Worm (Caenorhabditis elegans) whole organism, late embryonic: ENCODE measurements around the gene otpl-7.

Experiments used
- K02D7.2 ChIP-seq: sonication (generic microtip); optimal IDR thresholded peaks from 2 replicates; lab custom pipeline; 2017; ENCODE audit warnings: mild to moderate bottlenecking, missing genetic modification characterization, missing compliant biosample characterization
- ama-1 ChIP-seq: fragments of 150-350 bp; optimal IDR thresholded peaks from 2 replicates; lab custom pipeline; 2014
- ceh-14 ChIP-seq: sonication (generic microtip); optimal IDR thresholded peaks from 2 replicates; lab custom pipeline; 2016; ENCODE audit warnings: missing genotype, missing genetic modification characterization, missing compliant biosample characterization
- ceh-22 ChIP-seq: sonication (generic microtip); optimal IDR thresholded peaks from 2 replicates; lab custom pipeline; 2017; ENCODE audit warnings: missing biosample characterization, missing genetic modification characterization
- ceh-24 ChIP-seq: sonication (generic microtip); optimal IDR thresholded peaks from 2 replicates; lab custom pipeline; 2016; ENCODE audit warnings: mild to moderate bottlenecking, missing genetic modification characterization, missing compliant biosample characterization
- ceh-31 ChIP-seq: sonication (generic microtip); optimal IDR thresholded peaks from 2 replicates; lab custom pipeline; 2016; ENCODE audit warnings: missing genetic modification characterization, missing compliant biosample characterization
- ceh-34 ChIP-seq: sonication (generic microtip); optimal IDR thresholded peaks from 2 replicates; lab custom pipeline; 2016; ENCODE audit warnings: mild to moderate bottlenecking, missing genetic modification characterization, missing compliant biosample characterization
- ceh-45 ChIP-seq: fragments of 200-800 bp; sonication (Bioruptor generic); IDR thresholded peaks from 2 replicates; pipeline ENCODE4 v1.3.6; 2022; ENCODE audit warnings: missing genetic modification reagents, missing genetic modification characterization, missing compliant biosample characterization
- ceh-48 ChIP-seq: sonication (generic microtip); optimal IDR thresholded peaks from 2 replicates; lab custom pipeline; 2016; ENCODE audit warnings: missing genetic modification characterization, inconsistent platforms, missing compliant biosample characterization
- ceh-9 ChIP-seq: sonication (generic microtip); optimal IDR thresholded peaks from 2 replicates; lab custom pipeline; 2016; ENCODE audit warnings: mild to moderate bottlenecking, missing genetic modification characterization, inconsistent platforms, missing compliant biosample characterization
- che-1 ChIP-seq: sonication (generic microtip); optimal IDR thresholded peaks from 2 replicates; lab custom pipeline; 2016; ENCODE audit warnings: mild to moderate bottlenecking, missing genetic modification characterization, missing compliant biosample characterization
- elt-4 ChIP-seq: sonication (generic microtip); optimal IDR thresholded peaks from 2 replicates; lab custom pipeline; 2016; ENCODE audit warnings: missing genetic modification characterization, missing compliant biosample characterization
- eyg-1 ChIP-seq: sonication (generic microtip); optimal IDR thresholded peaks from 2 replicates; lab custom pipeline; 2016; ENCODE audit warnings: missing genotype, missing genetic modification characterization, missing compliant biosample characterization
- fax-1 ChIP-seq: sonication (generic microtip); optimal IDR thresholded peaks from 2 replicates; lab custom pipeline; 2016; ENCODE audit warnings: missing genotype, missing genetic modification characterization, missing compliant biosample characterization
- fkh-10 ChIP-seq: fragments of 150-350 bp; optimal IDR thresholded peaks from 2 replicates; lab custom pipeline; 2014; ENCODE audit warnings: missing biosample characterization, missing genetic modification reagents, missing genetic modification characterization
- gmeb-2 ChIP-seq: sonication (generic microtip); optimal IDR thresholded peaks from 2 replicates; lab custom pipeline; 2016; ENCODE audit warnings: missing genetic modification characterization, inconsistent platforms, missing compliant biosample characterization
- hlh-13 ChIP-seq: fragments of 200-800 bp; sonication (Bioruptor generic); optimal IDR thresholded peaks from 2 replicates; lab custom pipeline; 2018; ENCODE audit warnings: mild to moderate bottlenecking, missing genetic modification characterization, missing compliant biosample characterization
- hlh-15 ChIP-seq: sonication (generic microtip); optimal IDR thresholded peaks from 2 replicates; lab custom pipeline; 2016; ENCODE audit warnings: missing genetic modification characterization, missing compliant biosample characterization
- hlh-6 ChIP-seq: sonication (generic microtip); optimal IDR thresholded peaks from 2 replicates; lab custom pipeline; 2016; ENCODE audit warnings: missing genotype, missing genetic modification characterization, missing compliant biosample characterization
- hlh-8 ChIP-seq: sonication (generic microtip); optimal IDR thresholded peaks from 2 replicates; lab custom pipeline; 2016; ENCODE audit warnings: missing genotype, missing genetic modification characterization, missing compliant biosample characterization
- lim-6 ChIP-seq: sonication (generic microtip); optimal IDR thresholded peaks from 2 replicates; lab custom pipeline; 2016; ENCODE audit warnings: missing genetic modification characterization, missing compliant biosample characterization
- madf-2 ChIP-seq: sonication (generic microtip); optimal IDR thresholded peaks from 2 replicates; lab custom pipeline; 2017; ENCODE audit warnings: missing genetic modification characterization, missing compliant biosample characterization
- mec-3 ChIP-seq: sonication (generic microtip); optimal IDR thresholded peaks from 2 replicates; lab custom pipeline; 2016; ENCODE audit warnings: borderline replicate concordance, missing genetic modification characterization, missing compliant biosample characterization
- nhr-11 ChIP-seq: fragments of 150-350 bp; optimal IDR thresholded peaks from 2 replicates; lab custom pipeline; 2014; ENCODE audit warnings: missing biosample characterization, missing genetic modification characterization
- nhr-232 ChIP-seq: sonication (generic microtip); optimal IDR thresholded peaks from 2 replicates; lab custom pipeline; 2016; ENCODE audit warnings: missing genetic modification characterization, missing compliant biosample characterization
- npax-4 ChIP-seq: sonication (generic microtip); optimal IDR thresholded peaks from 2 replicates; lab custom pipeline; 2016; ENCODE audit warnings: missing genetic modification characterization, missing compliant biosample characterization
- odd-2 ChIP-seq: sonication (generic microtip); optimal IDR thresholded peaks from 2 replicates; lab custom pipeline; 2017; ENCODE audit warnings: antibody characterized with exemption, mild to moderate bottlenecking, missing genetic modification characterization, missing compliant biosample characterization
- pag-3 ChIP-seq: sonication (generic microtip); optimal IDR thresholded peaks from 2 replicates; lab custom pipeline; 2016; ENCODE audit warnings: missing compliant biosample characterization, missing genetic modification characterization, borderline replicate concordance
- pat-9 ChIP-seq: fragments of 200-800 bp; sonication (Bioruptor generic); optimal IDR thresholded peaks from 2 replicates; lab custom pipeline; 2018; ENCODE audit warnings: mild to moderate bottlenecking, missing genetic modification characterization, moderate library complexity, missing compliant biosample characterization
- pax-1 ChIP-seq: fragments of 150-350 bp; optimal IDR thresholded peaks from 2 replicates; lab custom pipeline; 2014; ENCODE audit warnings: missing biosample characterization, missing genetic modification characterization
- pha-2 ChIP-seq: sonication (generic microtip); optimal IDR thresholded peaks from 2 replicates; lab custom pipeline; 2017; ENCODE audit warnings: mild to moderate bottlenecking, missing genetic modification characterization, missing compliant biosample characterization
- pha-4 ChIP-seq: fragments of 150-350 bp; optimal IDR thresholded peaks from 2 replicates; lab custom pipeline; 2018; ENCODE audit warnings: missing biosample characterization, missing genetic modification reagents, missing genetic modification characterization
- pros-1 ChIP-seq: fragments of 150-350 bp; optimal IDR thresholded peaks from 2 replicates; lab custom pipeline; 2014; ENCODE audit warnings: missing biosample characterization, missing genetic modification reagents, missing genetic modification characterization
- ref-2 ChIP-seq: sonication (generic microtip); optimal IDR thresholded peaks from 2 replicates; lab custom pipeline; 2016; ENCODE audit warnings: missing genetic modification characterization, missing compliant biosample characterization
- syd-9 ChIP-seq: sonication (generic microtip); optimal IDR thresholded peaks from 2 replicates; lab custom pipeline; 2016; ENCODE audit warnings: mild to moderate bottlenecking, missing genetic modification characterization, moderate library complexity, missing compliant biosample characterization
- ttx-3 ChIP-seq: sonication (generic microtip); optimal IDR thresholded peaks from 2 replicates; lab custom pipeline; 2016; ENCODE audit warnings: missing genetic modification reagents, missing genetic modification characterization, missing compliant biosample characterization
- unc-3 ChIP-seq, 2 experiments: fragments of 200-800 bp in 1 of 2; sonication (Bioruptor generic) in 1 of 2; sonication (generic microtip) in 1 of 2; conservative IDR thresholded peaks in 1 of 2; optimal IDR thresholded peaks in 1 of 2; 2 replicates each; pipeline versions ENCODE4 v1.3.6 to Lab custom; 2016 to 2022; ENCODE audit warnings: missing compliant biosample characterization in 2 of 2, missing genetic modification characterization in 2 of 2, missing genetic modification reagents in 1 of 2
- unc-42 ChIP-seq: sonication (generic microtip); optimal IDR thresholded peaks from 2 replicates; lab custom pipeline; 2016; ENCODE audit warnings: missing genotype, missing genetic modification characterization, missing compliant biosample characterization

otpl-7 gene

DNA sequence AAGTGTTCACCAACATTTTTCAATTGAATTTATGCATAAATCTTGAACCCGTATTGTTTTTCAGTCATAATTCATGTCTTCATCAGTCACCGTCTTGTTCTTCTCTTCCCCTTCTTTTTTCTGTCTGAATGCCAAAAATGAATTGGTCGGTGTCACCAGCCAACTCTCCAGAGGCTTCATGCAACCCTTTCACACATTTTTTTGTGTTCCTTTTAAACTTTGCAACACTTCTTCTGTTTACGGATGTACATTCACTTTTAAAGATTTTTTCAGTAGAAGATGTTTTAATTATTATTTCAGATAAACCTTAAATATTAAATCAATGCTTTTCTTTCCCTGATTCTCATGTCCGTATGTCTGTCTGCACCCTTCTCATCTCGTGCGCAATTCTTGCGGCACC lies 39.6 kb downstream of the otpl-7 start, which contains the start of gene acr-16:
Gene acr-16, plus strand, starts transcription at position 301 of the 400 bp plus-strand sequence.
- TF ChIP-seq mec-3 (tag; lab: Kevin White, UChicago): no peak
- no peak for TF ChIP-seq pha-2 (tag; lab: Kevin White, UChicago)
- no peak for TF ChIP-seq unc-42 (tag; lab: Kevin White, UChicago)
- no peak for TF ChIP-seq ama-1
- TF ChIP-seq madf-2: no peak
- no peak for TF ChIP-seq pag-3 (tag; lab: Kevin White, UChicago)
- TF ChIP-seq nhr-11 (tag; lab: Kevin White, UChicago): no peak
- no peak for TF ChIP-seq ceh-9 (tag; lab: Kevin White, UChicago)
- TF ChIP-seq odd-2: no peak
- no peak for TF ChIP-seq K02D7.2 (tag; lab: Kevin White, UChicago)

DNA sequence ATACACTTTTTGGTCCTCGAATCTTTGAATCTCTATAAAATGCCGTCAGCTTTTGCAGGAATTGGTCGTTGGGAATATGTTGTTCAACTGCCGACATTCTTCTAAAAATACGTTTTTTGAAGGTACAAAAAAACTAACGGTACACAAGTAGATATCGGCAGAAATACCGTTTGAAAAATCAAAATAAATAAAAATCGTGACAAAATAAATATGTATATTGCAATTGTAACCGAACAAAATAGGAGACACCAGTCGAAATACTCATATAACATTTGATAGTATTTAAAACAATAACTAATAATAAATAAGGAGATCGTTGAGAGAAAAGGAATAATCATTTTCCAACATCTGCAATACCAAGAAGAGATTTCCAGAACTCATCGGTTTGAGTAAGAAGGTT lies 43.8 kb downstream of the otpl-7 start, which contains the start of gene F25G6.8:
Gene F25G6.8, minus strand, starts transcription at position 101 of the 400 bp plus-strand sequence.
- TF ChIP-seq unc-3 (GFP tag; conservative IDR thresholded peaks at IDR 0.05; lab: Robert Waterston, UW): no peak
- no peak for TF ChIP-seq unc-3 (tag; optimal IDR thresholded peaks at IDR 0.05; lab: Kevin White, UChicago)
- no peak for TF ChIP-seq ref-2
- no peak for TF ChIP-seq ceh-14
- TF ChIP-seq elt-4: no peak
- TF ChIP-seq syd-9 (tag; lab: Kevin White, UChicago): no peak
- no peak for TF ChIP-seq eyg-1
- no peak for TF ChIP-seq ttx-3 (tag; lab: Kevin White, UChicago)
- TF ChIP-seq ceh-31 (tag; lab: Kevin White, UChicago): no peak
- no peak for TF ChIP-seq hlh-15
- TF ChIP-seq pros-1 (tag; lab: Kevin White, UChicago): no peak
- TF ChIP-seq gmeb-2: no peak
- TF ChIP-seq nhr-11 (tag; lab: Kevin White, UChicago): no peak
- TF ChIP-seq nhr-232 (tag; lab: Kevin White, UChicago): no peak
- no peak for TF ChIP-seq ceh-34 (tag; lab: Kevin White, UChicago)
- no peak for TF ChIP-seq ceh-24 (tag; lab: Kevin White, UChicago)
- no peak for TF ChIP-seq ceh-22 (tag; lab: Kevin White, UChicago)
- TF ChIP-seq ceh-45 (GFP tag; lab: Robert Waterston, UW): no peak
- no peak for TF ChIP-seq hlh-8 (tag; lab: Kevin White, UChicago)

DNA sequence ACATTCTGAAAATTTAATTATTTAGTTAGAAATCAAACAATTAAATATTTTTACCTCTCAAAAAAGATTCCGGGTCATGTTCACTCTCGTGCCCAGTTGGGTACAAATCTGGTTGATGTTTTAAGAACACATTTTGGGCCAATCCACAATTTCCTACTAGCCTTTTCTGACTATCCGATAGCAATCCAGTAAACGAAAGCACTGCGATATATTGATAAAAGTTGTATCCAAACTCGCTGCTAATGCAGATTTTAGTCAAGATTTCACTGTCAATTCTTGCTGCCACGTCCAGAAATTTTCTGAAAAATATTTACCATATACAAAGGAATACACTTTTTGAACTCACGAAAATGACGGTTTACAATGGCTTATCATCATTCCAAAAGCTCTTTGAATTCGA lies 47.9 kb downstream of the otpl-7 start:
- TF ChIP-seq hlh-6 (tag; lab: Kevin White, UChicago): no peak
- TF ChIP-seq ceh-48 (tag; lab: Kevin White, UChicago): no peak
- no peak for TF ChIP-seq fax-1 (tag; lab: Kevin White, UChicago)
- TF ChIP-seq ama-1: no peak
- no peak for TF ChIP-seq hlh-13 (GFP tag; lab: Kevin White, UChicago)
- no peak for TF ChIP-seq npax-4 (tag; lab: Kevin White, UChicago)
- no peak for TF ChIP-seq che-1 (tag; lab: Kevin White, UChicago)
- no peak for TF ChIP-seq pha-4 (tag; lab: Kevin White, UChicago)
- TF ChIP-seq pat-9 (tag; lab: Kevin White, UChicago): no peak
- TF ChIP-seq pros-1 (tag; lab: Kevin White, UChicago): no peak
- TF ChIP-seq hlh-15: no peak
- no peak for TF ChIP-seq madf-2
- no peak for TF ChIP-seq nhr-232 (tag; lab: Kevin White, UChicago)
- TF ChIP-seq gmeb-2: no peak
- no peak for TF ChIP-seq lim-6
- no peak for TF ChIP-seq pax-1
- no peak for TF ChIP-seq hlh-8 (tag; lab: Kevin White, UChicago)
- no peak for TF ChIP-seq fkh-10 (GFP tag; lab: Kevin White, UChicago)
